Worm (Caenorhabditis elegans): Measurements from ENCODE around the gene Y37H2A.13.

- TF ChIP-seq blmp-1 (tag; optimal IDR thresholded peaks at IDR 0.05; ENCODE audit: insufficient read depth), result no peak
- no peak for TF ChIP-seq snpc-4 (tag; optimal IDR thresholded peaks at IDR 0.05)
- no peak for TF ChIP-seq ceh-82 (tag; optimal IDR thresholded peaks at IDR 0.05)
- no peak for TF ChIP-seq unc-62 (GFP tag; optimal IDR thresholded peaks at IDR 0.05)
- TF ChIP-seq mbf-1 (tag; optimal IDR thresholded peaks at IDR 0.05), result no peak
- TF ChIP-seq ztf-4 (tag; optimal IDR thresholded peaks at IDR 0.05), result no peak
- TF ChIP-seq lin-11 (tag; optimal IDR thresholded peaks at IDR 0.05), result no peak
- no peak for TF ChIP-seq elt-3 (tag; optimal IDR thresholded peaks at IDR 0.05)
Observed at ce11 chrV:18168266-18168665, 25.6 kb downstream of the Y37H2A.13 start, which contains the start of gene C14A6.7.
